Worm (Caenorhabditis elegans) whole organism, midembryonic: ENCODE data around the gene T16G12.8.

Experiments used
- cog-1 ChIP-seq: sonication (generic microtip); optimal IDR thresholded peaks from 2 replicates; lab custom pipeline; 2016; ENCODE audit warnings: missing genetic modification characterization, missing compliant biosample characterization
- klf-2 ChIP-seq: fragments of 200-800 bp; sonication (Bioruptor generic); conservative IDR thresholded peaks from 2 replicates; pipeline ENCODE4 v1.3.6; 2022; ENCODE audit warnings: missing genetic modification reagents, missing genetic modification characterization, missing compliant biosample characterization
- med-1 ChIP-seq: sonication (generic microtip); optimal IDR thresholded peaks from 2 replicates; lab custom pipeline; 2017; ENCODE audit warnings: missing genetic modification characterization, mild to moderate bottlenecking, missing compliant biosample characterization, antibody characterized with exemption, missing genetic modification reagents; ENCODE audit not compliant: insufficient read depth

DNA sequence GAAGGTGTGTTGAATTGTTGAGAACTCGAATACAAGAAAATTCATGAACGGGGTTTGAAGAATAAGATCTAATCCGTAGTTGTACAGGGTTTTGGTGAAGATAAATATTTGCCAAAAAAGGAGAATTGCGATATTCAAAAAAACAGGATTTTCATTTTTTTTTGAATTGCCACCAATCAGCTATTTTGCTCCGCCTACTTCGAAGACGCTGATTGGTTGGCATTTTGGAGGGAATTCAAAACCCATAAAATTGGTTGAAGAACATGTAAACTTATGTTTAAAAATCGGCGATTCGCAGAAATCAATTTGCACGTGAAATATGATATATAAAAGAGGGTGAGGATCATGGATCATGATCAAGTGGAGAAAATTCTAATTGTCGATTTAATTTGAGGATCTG, 16.9 kb downstream of the T16G12.8 start:
- TF ChIP-seq klf-2 (GFP tag; lab: Robert Waterston, UW) (no peak), cog-1 (tag; lab: Kevin White, UChicago) (no peak), med-1 (no peak)
